Worm (Caenorhabditis elegans) whole organism, early embryonic: Measurements from ENCODE around the gene zip-2.
A peak's percentile ranks its signal among the peaks of the same experiment; 100 is the strongest.

Experiments used
- B0310.2 ChIP-seq: sonication (generic microtip); optimal IDR thresholded peaks from 2 replicates; lab custom pipeline; 2016; ENCODE audit warnings: mild to moderate bottlenecking, missing genetic modification characterization, missing compliant biosample characterization
- F13C5.2 ChIP-seq: sonication (generic microtip); optimal IDR thresholded peaks from 2 replicates; lab custom pipeline; 2017; ENCODE audit warnings: mild to moderate bottlenecking, missing genetic modification characterization, inconsistent platforms, missing compliant biosample characterization
- aly-1 ChIP-seq: sonication (generic microtip); optimal IDR thresholded peaks from 2 replicates; lab custom pipeline; 2016; ENCODE audit warnings: missing genetic modification characterization, missing compliant biosample characterization
- ama-1 ChIP-seq: fragments of 150-350 bp; optimal IDR thresholded peaks from 2 replicates; lab custom pipeline; 2014
- ceh-13 ChIP-seq: fragments of 200-800 bp; sonication (Bioruptor generic); optimal IDR thresholded peaks from 2 replicates; lab custom pipeline; 2018; ENCODE audit warnings: mild to moderate bottlenecking, missing genetic modification characterization, missing compliant biosample characterization
- ceh-36 ChIP-seq: sonication (generic microtip); optimal IDR thresholded peaks from 2 replicates; lab custom pipeline; 2016; ENCODE audit warnings: missing genetic modification characterization, inconsistent platforms, missing compliant biosample characterization
- ets-7 ChIP-seq: sonication (generic microtip); optimal IDR thresholded peaks from 2 replicates; lab custom pipeline; 2016; ENCODE audit warnings: missing genotype, missing genetic modification characterization, missing compliant biosample characterization
- flt-1 ChIP-seq: fragments of 200-800 bp; sonication (Bioruptor generic); IDR thresholded peaks from 2 replicates; pipeline ENCODE4 v1.3.6; 2022; ENCODE audit warnings: missing genetic modification characterization, missing compliant biosample characterization
- hmbx-1 ChIP-seq: sonication (generic microtip); optimal IDR thresholded peaks from 2 replicates; lab custom pipeline; 2016; ENCODE audit warnings: mild to moderate bottlenecking, missing genetic modification characterization, missing compliant biosample characterization
- hmg-4 ChIP-seq: fragments of 200-800 bp; sonication (Bioruptor generic); optimal IDR thresholded peaks from 2 replicates; lab custom pipeline; 2018; ENCODE audit warnings: mild to moderate bottlenecking, missing genetic modification characterization, missing compliant biosample characterization
- hnd-1 ChIP-seq: sonication (generic microtip); optimal IDR thresholded peaks from 2 replicates; lab custom pipeline; 2016; ENCODE audit warnings: missing genetic modification characterization, missing compliant biosample characterization
- pes-1 ChIP-seq: fragments of 200-800 bp; sonication (Bioruptor generic); IDR thresholded peaks from 2 replicates; pipeline ENCODE4 v1.3.6; 2022; ENCODE audit warnings: missing genetic modification reagents, missing genetic modification characterization, missing compliant biosample characterization
- scrt-1 ChIP-seq: fragments of 200-800 bp; sonication (Bioruptor generic); IDR thresholded peaks from 2 replicates; pipeline ENCODE4 v1.3.6; 2022; ENCODE audit warnings: missing genetic modification characterization, missing compliant biosample characterization
- sea-1 ChIP-seq: fragments of 200-800 bp; sonication (Bioruptor generic); conservative IDR thresholded peaks from 2 replicates; pipeline ENCODE4 v1.3.6; 2022; ENCODE audit warnings: missing genetic modification characterization, missing compliant biosample characterization
- tbx-11 ChIP-seq: fragments of 200-800 bp; sonication (Bioruptor generic); IDR thresholded peaks from 2 replicates; pipeline ENCODE4 v1.3.6; 2022; ENCODE audit warnings: missing genetic modification characterization, missing compliant biosample characterization
- tbx-37 ChIP-seq: fragments of 200-800 bp; sonication (Bioruptor generic); conservative IDR thresholded peaks from 2 replicates; pipeline ENCODE4 v1.3.6; 2022; ENCODE audit warnings: missing genetic modification reagents, missing genetic modification characterization, missing compliant biosample characterization
- tra-4 ChIP-seq: sonication (generic microtip); optimal IDR thresholded peaks from 2 replicates; lab custom pipeline; 2017; ENCODE audit warnings: missing genetic modification characterization, missing compliant biosample characterization

zip-2 gene

ce11 chrIII:841177-841576 is 8.4 kb downstream of the zip-2 start, which contains the start of gene K02F3.9:
TSS of gene K02F3.9 (minus strand) at chrIII:841366.
- TF ChIP-seq ceh-13 (GFP tag; lab: Kevin White, UChicago) (no peak), ets-7 (no peak), tra-4 (tag; lab: Kevin White, UChicago) (no peak), hmg-4 (GFP tag; lab: Kevin White, UChicago) (no peak), B0310.2 (no peak), sea-1 (GFP tag; lab: Robert Waterston, UW) (no peak), flt-1 (GFP tag; lab: Robert Waterston, UW) (no peak), hmbx-1 (tag; lab: Kevin White, UChicago) (no peak), tbx-11 (GFP tag; lab: Robert Waterston, UW) (no peak), pes-1 (GFP tag; lab: Robert Waterston, UW) (no peak), F13C5.2 (tag; lab: Kevin White, UChicago) (no peak), hnd-1 (tag; lab: Kevin White, UChicago) (no peak)

- no peak for TF ChIP-seq hnd-1 (tag; lab: Kevin White, UChicago)
- no peak for TF ChIP-seq tra-4 (tag; lab: Kevin White, UChicago)
- no peak for TF ChIP-seq ceh-13 (GFP tag; lab: Kevin White, UChicago)
- no peak for TF ChIP-seq hmg-4 (GFP tag; lab: Kevin White, UChicago)
- no peak for TF ChIP-seq tbx-11 (GFP tag; lab: Robert Waterston, UW)
- no peak for TF ChIP-seq flt-1 (GFP tag; lab: Robert Waterston, UW)
- no peak for TF ChIP-seq hmbx-1 (tag; lab: Kevin White, UChicago)
- TF ChIP-seq sea-1 (GFP tag; lab: Robert Waterston, UW): no peak
- TF ChIP-seq scrt-1 (GFP tag; lab: Robert Waterston, UW): no peak
- TF ChIP-seq aly-1 (tag; lab: Kevin White, UChicago): no peak
- TF ChIP-seq B0310.2: no peak
Measured at ce11 chrIII:842630-843029, 9.8 kb downstream of the zip-2 start, which contains the start of gene far-8. TSS of gene far-8 (plus strand) at chrIII:842930.

- TF ChIP-seq hmg-4 (GFP tag; lab: Kevin White, UChicago) (peak; percentile 23), hnd-1 (tag; lab: Kevin White, UChicago) (no peak)
Measured at ce11 chrIII:843999-844398, 11.2 kb downstream of the zip-2 start.

ce11 chrIII:844577-844976 is 11.8 kb downstream of the zip-2 start:
- no peak for TF ChIP-seq F13C5.2 (tag; lab: Kevin White, UChicago)
- TF ChIP-seq flt-1 (GFP tag; lab: Robert Waterston, UW): no peak
- TF ChIP-seq hmbx-1 (tag; lab: Kevin White, UChicago): no peak
- no peak for TF ChIP-seq tbx-11 (GFP tag; lab: Robert Waterston, UW)
- TF ChIP-seq tra-4 (tag; lab: Kevin White, UChicago): no peak
- no peak for TF ChIP-seq B0310.2
- no peak for TF ChIP-seq aly-1 (tag; lab: Kevin White, UChicago)
- no peak for TF ChIP-seq hmg-4 (GFP tag; lab: Kevin White, UChicago)
- TF ChIP-seq hnd-1 (tag; lab: Kevin White, UChicago): no peak
- no peak for TF ChIP-seq sea-1 (GFP tag; lab: Robert Waterston, UW)
- TF ChIP-seq pes-1 (GFP tag; lab: Robert Waterston, UW): no peak

- no peak for TF ChIP-seq scrt-1 (GFP tag; lab: Robert Waterston, UW)
- no peak for TF ChIP-seq hmbx-1 (tag; lab: Kevin White, UChicago)
- TF ChIP-seq tbx-11 (GFP tag; lab: Robert Waterston, UW): no peak
- TF ChIP-seq ceh-13 (GFP tag; lab: Kevin White, UChicago): no peak
- TF ChIP-seq tbx-37 (GFP tag; lab: Robert Waterston, UW): no peak
- no peak for TF ChIP-seq sea-1 (GFP tag; lab: Robert Waterston, UW)
- TF ChIP-seq ets-7: no peak
- TF ChIP-seq F13C5.2 (tag; lab: Kevin White, UChicago): no peak
- no peak for TF ChIP-seq pes-1 (GFP tag; lab: Robert Waterston, UW)
- no peak for TF ChIP-seq hmg-4 (GFP tag; lab: Kevin White, UChicago)
- no peak for TF ChIP-seq tra-4 (tag; lab: Kevin White, UChicago)
Measured at ce11 chrIII:845485-845884, 12.7 kb downstream of the zip-2 start, which contains the start of gene K02F3.2. TSS of gene K02F3.2 (plus strand) at chrIII:845841.

- no peak for TF ChIP-seq B0310.2
- TF ChIP-seq tbx-11 (GFP tag; lab: Robert Waterston, UW): no peak
- TF ChIP-seq flt-1 (GFP tag; lab: Robert Waterston, UW): no peak
- TF ChIP-seq tbx-37 (GFP tag; lab: Robert Waterston, UW): no peak
- no peak for TF ChIP-seq aly-1 (tag; lab: Kevin White, UChicago)
- TF ChIP-seq ceh-36 (tag; lab: Kevin White, UChicago): no peak
- no peak for TF ChIP-seq scrt-1 (GFP tag; lab: Robert Waterston, UW)
Measured at ce11 chrIII:852296-852695, 19.5 kb downstream of the zip-2 start, which contains the start of gene moma-1. TSS of gene moma-1 (minus strand) at chrIII:852396.

ce11 chrIII:853414-853813 is 20.6 kb downstream of the zip-2 start:
- no peak for TF ChIP-seq ceh-13 (GFP tag; lab: Kevin White, UChicago)
- no peak for TF ChIP-seq scrt-1 (GFP tag; lab: Robert Waterston, UW)
- no peak for TF ChIP-seq ceh-36 (tag; lab: Kevin White, UChicago)
- TF ChIP-seq tbx-37 (GFP tag; lab: Robert Waterston, UW): no peak
- TF ChIP-seq hnd-1 (tag; lab: Kevin White, UChicago): no peak
- no peak for TF ChIP-seq tra-4 (tag; lab: Kevin White, UChicago)
- no peak for TF ChIP-seq sea-1 (GFP tag; lab: Robert Waterston, UW)
- TF ChIP-seq hmg-4 (GFP tag; lab: Kevin White, UChicago): no peak
- no peak for TF ChIP-seq tbx-11 (GFP tag; lab: Robert Waterston, UW)
- TF ChIP-seq flt-1 (GFP tag; lab: Robert Waterston, UW): no peak
- TF ChIP-seq B0310.2: no peak
- no peak for TF ChIP-seq ama-1 (lab: Kevin White, UChicago)
- TF ChIP-seq aly-1 (tag; lab: Kevin White, UChicago): no peak
- no peak for TF ChIP-seq hmbx-1 (tag; lab: Kevin White, UChicago)
- TF ChIP-seq pes-1 (GFP tag; lab: Robert Waterston, UW): no peak
- TF ChIP-seq F13C5.2 (tag; lab: Kevin White, UChicago): no peak
- no peak for TF ChIP-seq ets-7
